Worm (Caenorhabditis elegans): ENCODE measurements around the gene T11G6.5.

DNA sequence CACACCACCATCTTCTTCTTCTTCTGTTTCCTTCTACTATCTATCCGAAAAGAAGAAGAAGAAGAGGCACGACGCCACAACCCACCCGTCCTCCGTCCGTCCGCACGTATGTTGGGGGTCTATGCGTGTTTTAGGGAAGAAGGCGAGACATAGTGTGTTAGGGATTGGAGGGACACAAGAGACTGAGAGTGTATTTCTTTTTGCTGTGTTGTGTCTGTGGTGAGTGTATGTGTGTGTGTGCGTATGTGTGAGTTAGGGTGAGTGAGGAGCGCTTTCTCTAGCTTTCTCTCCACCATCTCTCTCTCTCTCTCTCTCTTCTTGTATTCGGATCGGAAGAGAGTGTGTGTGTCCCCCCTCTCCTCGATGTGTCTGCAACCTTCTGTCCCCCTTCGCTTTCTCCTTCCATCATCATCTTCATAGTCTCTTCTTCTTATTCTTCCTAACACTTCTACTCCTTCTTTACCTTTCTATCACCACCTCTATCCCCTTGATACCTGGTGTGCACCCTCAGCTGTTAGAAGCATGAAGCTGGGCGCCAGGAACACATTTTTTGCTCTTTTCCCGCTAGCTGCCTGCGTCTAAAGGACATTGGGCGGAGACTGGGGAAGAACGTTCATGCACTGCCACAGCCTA lies 20.8 kb downstream of the T11G6.5 start:
- TF ChIP-seq nhr-12 (tag; optimal IDR thresholded peaks at IDR 0.05) (no peak), blmp-1 (tag; optimal IDR thresholded peaks at IDR 0.05) (peak; percentile 77), elt-1 (tag; optimal IDR thresholded peaks at IDR 0.05; ENCODE audit: borderline replicate concordance, insufficient read depth) (peak; percentile 61), sptf-1 (tag; optimal IDR thresholded peaks at IDR 0.05) (peak; percentile 77), mep-1 (tag; optimal IDR thresholded peaks at IDR 0.05) (peak; percentile 81), tbx-8 (GFP tag; optimal IDR thresholded peaks at IDR 0.05) (peak; percentile 3), elt-3 (tag; optimal IDR thresholded peaks at IDR 0.05) (peak; percentile 7), nhr-2 (tag; optimal IDR thresholded peaks at IDR 0.05) (peak; percentile 63)
